Worm (Caenorhabditis elegans): ENCODE results near the gene ubc-8.

ce11 chrIV:2677687-2678086 is 29.4 kb downstream of the ubc-8 start:
- TF ChIP-seq W03F9.2 (tag; optimal IDR thresholded peaks at IDR 0.05) = no peak
- no peak for TF ChIP-seq him-1 (tag; optimal IDR thresholded peaks at IDR 0.05)
- TF ChIP-seq dao-5 (tag; optimal IDR thresholded peaks at IDR 0.05) = no peak
